Worm (Caenorhabditis elegans): ENCODE data around the gene C55C3.73.

C55C3.73 gene

DNA sequence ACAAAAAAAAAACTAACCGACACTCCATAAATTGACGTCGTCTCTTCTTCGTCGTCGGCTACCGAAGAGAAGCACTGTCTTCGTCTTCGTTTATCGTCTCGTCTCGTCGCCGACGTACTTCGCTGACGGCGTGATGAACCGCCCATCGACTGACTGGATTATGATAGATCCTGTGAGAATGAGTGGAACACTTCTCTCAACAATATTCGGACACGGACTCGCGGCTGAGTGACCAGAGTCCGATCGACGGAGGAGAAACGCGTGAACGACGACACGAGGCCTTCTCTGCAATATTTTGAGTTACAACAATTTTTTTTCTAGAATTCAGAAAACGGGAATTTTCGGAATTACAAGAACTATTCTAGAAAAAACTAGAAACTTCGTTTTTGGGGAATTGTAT lies 43.0 kb downstream of the C55C3.73 start, which contains the start of gene skn-1 (continued):
- TF ChIP-seq ztf-28 (GFP tag; IDR thresholded peaks at IDR 0.05) (no peak), F57A8.1 (GFP tag; optimal IDR thresholded peaks at IDR 0.05) (no peak), Y95B8A.8 (GFP tag; IDR thresholded peaks at IDR 0.05) (no peak), Y79H2A.3 (GFP tag; conservative IDR thresholded peaks at IDR 0.05) (no peak), C06A6.2 (GFP tag; conservative IDR thresholded peaks at IDR 0.05) (no peak), cebp-1 (GFP tag; IDR thresholded peaks at IDR 0.05) (0 out of 2 replicates have a peak, but pooled peaks have one; percentile 20), cebp-1 (tag; optimal IDR thresholded peaks at IDR 0.05) (peak; percentile 13), athp-1 (tag; optimal IDR thresholded peaks at IDR 0.05) (no peak), D2030.7 (GFP tag; IDR thresholded peaks at IDR 0.05) (no peak), tlf-1 (GFP tag; optimal IDR thresholded peaks at IDR 0.05) (no peak), let-526 (GFP tag; IDR thresholded peaks at IDR 0.05) (0 out of 2 replicates have a peak, but pooled peaks have one; percentile 21), F52B5.7 (tag; optimal IDR thresholded peaks at IDR 0.05) (no peak), nhr-120 (GFP tag; IDR thresholded peaks at IDR 0.05) (no peak), nfyb-1 (GFP tag; IDR thresholded peaks at IDR 0.05) (peak; percentile 76; the same call in 1 of the 2 replicates), B0336.3 (GFP tag; IDR thresholded peaks at IDR 0.05) (peak; percentile 26; the same call in 1 of the 2 replicates), C17E4.6 (GFP tag; IDR thresholded peaks at IDR 0.05) (no peak), tbx-9 (tag; optimal IDR thresholded peaks at IDR 0.05; ENCODE audit: borderline replicate concordance) (no peak), snpc-3.4 (tag; optimal IDR thresholded peaks at IDR 0.05) (no peak), Y56A3A.18 (GFP tag; IDR thresholded peaks at IDR 0.05) (no peak), bed-1 (GFP tag; IDR thresholded peaks at IDR 0.05) (no peak), efl-1 (GFP tag; optimal IDR thresholded peaks at IDR 0.05) (no peak), K11D2.4 (GFP tag; IDR thresholded peaks at IDR 0.05) (no peak), attf-3 (GFP tag; conservative IDR thresholded peaks at IDR 0.05) (no peak), cebp-2 (GFP tag; IDR thresholded peaks at IDR 0.05) (no peak), ztf-6 (GFP tag; IDR thresholded peaks at IDR 0.05) (no peak), T07F8.4 (tag; optimal IDR thresholded peaks at IDR 0.05) (no peak), let-607 (tag; optimal IDR thresholded peaks at IDR 0.05) (no peak), zfh-2 (GFP tag; conservative IDR thresholded peaks at IDR 0.05) (0 out of 2 replicates have a peak, but pooled peaks have one; percentile 12), sptf-2 (GFP tag; optimal IDR thresholded peaks at IDR 0.05) (no peak), lin-54 (GFP tag; optimal IDR thresholded peaks at IDR 0.05) (peak; percentile 13), unc-130 (GFP tag; optimal IDR thresholded peaks at IDR 0.05) (no peak)

- no peak for TF ChIP-seq F33H1.4 (GFP tag; IDR thresholded peaks at IDR 0.05)
- peak; percentile 40; the same call in 1 of the 2 replicates for TF ChIP-seq hmg-1.2 (GFP tag; IDR thresholded peaks at IDR 0.05)
- no peak for TF ChIP-seq dpl-1 (GFP tag; optimal IDR thresholded peaks at IDR 0.05)
- TF ChIP-seq B0261.1 (tag; optimal IDR thresholded peaks at IDR 0.05) = no peak
- peak; percentile 48 for TF ChIP-seq nhr-80 (tag; optimal IDR thresholded peaks at IDR 0.05)
- TF ChIP-seq ekl-4 (GFP tag; IDR thresholded peaks at IDR 0.05) = 0 out of 2 replicates have a peak, but pooled peaks have one; percentile 22
- TF ChIP-seq nfyb-1 (GFP tag; IDR thresholded peaks at IDR 0.05) = peak; percentile 43; the same call in 1 of the 2 replicates
- TF ChIP-seq chd-7 (tag; optimal IDR thresholded peaks at IDR 0.05) = no peak
- 0 out of 2 replicates have a peak, but pooled peaks have one; percentile 31 for TF ChIP-seq cebp-1 (GFP tag; IDR thresholded peaks at IDR 0.05)
- peak; percentile 27 for TF ChIP-seq cebp-1 (tag; optimal IDR thresholded peaks at IDR 0.05)
Observed at ce11 chrIV:5659461-5659860, 43.8 kb downstream of the C55C3.73 start.
